Fruit fly (Drosophila melanogaster): ENCODE data around the gene wkd.

The wkd gene

dm6 chr3R:11562326-11563109 is 18.9 kb upstream of the wkd start (continued):
- TF ChIP-seq cad (GFP tag; optimal IDR thresholded peaks at IDR 0.05) (no peak), hkb (optimal IDR thresholded peaks at IDR 0.05) (no peak), hkb (GFP tag; IDR thresholded peaks at IDR 0.05) (peak; percentile 95), ewg (GFP tag; optimal IDR thresholded peaks at IDR 0.05) (peak; percentile 70), CG16813 (GFP tag; IDR thresholded peaks at IDR 0.05; ENCODE audit: partially characterized antibody) (no peak), CG7928 (GFP tag; optimal IDR thresholded peaks at IDR 0.05) (peak; percentile 70), dmrt11E (tag; optimal IDR thresholded peaks at IDR 0.05) (peak; percentile 15), NK7.1 (GFP tag; optimal IDR thresholded peaks at IDR 0.05) (peak; percentile 94), exex (tag; optimal IDR thresholded peaks at IDR 0.05) (peak; percentile 87), zfh1 (GFP tag; IDR thresholded peaks at IDR 0.05) (peak; percentile 95), stc (GFP tag; IDR thresholded peaks at IDR 0.05) (peak; percentile 92), lola (GFP tag; optimal IDR thresholded peaks at IDR 0.05) (peak in 1 of 3 experiments; percentile 55), Gsc (GFP tag; IDR thresholded peaks at IDR 0.05) (peak; percentile 83), D19B (GFP tag; optimal IDR thresholded peaks at IDR 0.05) (peak; percentile 76), Dp (GFP tag; optimal IDR thresholded peaks at IDR 0.05) (no peak), Dek (tag; optimal IDR thresholded peaks at IDR 0.05) (peak; percentile 89), Doc2 (GFP tag; IDR thresholded peaks at IDR 0.05) (peak; percentile 77; the same call in 1 of the 2 replicates), CG10543 (GFP tag; optimal IDR thresholded peaks at IDR 0.05) (peak; percentile 97), gcm2 (GFP tag; optimal IDR thresholded peaks at IDR 0.05) (peak; percentile 82), NfI (GFP tag; optimal IDR thresholded peaks at IDR 0.05) (peak; percentile 87), CG8944 (GFP tag; optimal IDR thresholded peaks at IDR 0.05) (peak; percentile 82), insv (GFP tag; optimal IDR thresholded peaks at IDR 0.05) (peak in 1 of 2 experiments; percentile 29), ato (GFP tag; IDR thresholded peaks at IDR 0.05; ENCODE audit: partially characterized antibody) (peak; percentile 7; the same call in 1 of the 2 replicates), CG16779 (GFP tag; IDR thresholded peaks at IDR 0.05) (peak; percentile 94), Aef1 (GFP tag; IDR thresholded peaks at IDR 0.05) (peak; percentile 95), H15 (GFP tag; IDR thresholded peaks at IDR 0.05) (peak; percentile 91), CG12155 (GFP tag; optimal IDR thresholded peaks at IDR 0.05) (peak; percentile 87), CG12942 (GFP tag; optimal IDR thresholded peaks at IDR 0.05) (peak; percentile 77), CG16815 (GFP tag; optimal IDR thresholded peaks at IDR 0.05) (peak; percentile 74), CG4328 (GFP tag; optimal IDR thresholded peaks at IDR 0.05) (peak; percentile 94), CG11456 (GFP tag; IDR thresholded peaks at IDR 0.05) (peak; percentile 92), Eip74EF (GFP tag; optimal IDR thresholded peaks at IDR 0.05) (peak in 1 of 2 experiments; percentile 79), Lpt (GFP tag; optimal IDR thresholded peaks at IDR 0.05) (no peak), D19A (tag; optimal IDR thresholded peaks at IDR 0.05) (peak; percentile 89), CG18011 (GFP tag; optimal IDR thresholded peaks at IDR 0.05) (peak; percentile 65), so (GFP tag; IDR thresholded peaks at IDR 0.05) (peak; percentile 88), Dfd (GFP tag; optimal IDR thresholded peaks at IDR 0.05) (peak in 1 of 2 experiments; percentile 23), sd (tag; optimal IDR thresholded peaks at IDR 0.05) (peak; percentile 94), eve (GFP tag; optimal IDR thresholded peaks at IDR 0.05) (peak in 1 of 2 experiments; percentile 94), dati (GFP tag; IDR thresholded peaks at IDR 0.05) (peak; percentile 71; the same call in 1 of the 2 replicates), tup (GFP tag; optimal IDR thresholded peaks at IDR 0.05) (peak; percentile 78), Bteb2 (GFP tag; optimal IDR thresholded peaks at IDR 0.05) (peak; percentile 83), chn (GFP tag; optimal IDR thresholded peaks at IDR 0.05) (peak; percentile 80), az2 (GFP tag; optimal IDR thresholded peaks at IDR 0.05) (peak; percentile 86), grau (tag; optimal IDR thresholded peaks at IDR 0.05) (peak; percentile 99), sug (tag; optimal IDR thresholded peaks at IDR 0.05) (peak; percentile 81), fd102C (GFP tag; optimal IDR thresholded peaks at IDR 0.05) (no peak), inv (GFP tag; IDR thresholded peaks at IDR 0.05; ENCODE audit: partially characterized antibody) (no peak), CG16863 (GFP tag; optimal IDR thresholded peaks at IDR 0.05) (peak; percentile 86)

Data from whole organism, embryonic.